Worm (Caenorhabditis elegans) whole organism, L1 larva: ENCODE results near the gene F35E8.10.

ENCODE experiments used
- ama-1 ChIP-seq: fragments of 150-350 bp; optimal IDR thresholded peaks from 2 replicates; lab custom pipeline; 2014
- ceh-82 ChIP-seq, 3 experiments: fragments of 150-350 bp in 1 of 3; sonication (generic microtip) in 2 of 3; optimal IDR thresholded peaks; 2 replicates each; lab custom pipeline; 2014 to 2017; ENCODE audit warnings: missing biosample characterization in 3 of 3, missing genetic modification characterization in 3 of 3
- egl-27 ChIP-seq, 2 experiments: fragments of 150-350 bp in 1 of 2; sonication (generic microtip); optimal IDR thresholded peaks; 3 replicates each; lab custom pipeline; 2017 to 2018; ENCODE audit warnings: missing biosample characterization in 2 of 2, missing genetic modification characterization in 2 of 2, missing genetic modification reagents in 2 of 2
- elt-2 ChIP-seq: sonication (generic microtip); optimal IDR thresholded peaks from 2 replicates; lab custom pipeline; 2016; ENCODE audit warnings: missing genetic modification characterization, mild to moderate bottlenecking, inconsistent platforms, missing compliant biosample characterization, missing genetic modification reagents
- fos-1 ChIP-seq: fragments of 150-350 bp; optimal IDR thresholded peaks from 2 replicates; lab custom pipeline; 2014; ENCODE audit warnings: missing biosample characterization, missing genetic modification characterization
- lin-39 ChIP-seq: fragments of 150-350 bp; optimal IDR thresholded peaks from 2 replicates; lab custom pipeline; 2014; ENCODE audit warnings: missing biosample characterization, missing genetic modification reagents, missing genetic modification characterization
- nhr-12 ChIP-seq: sonication (generic microtip); optimal IDR thresholded peaks from 2 replicates; lab custom pipeline; 2017; ENCODE audit warnings: missing biosample characterization, missing genetic modification characterization
- nhr-77 ChIP-seq: fragments of 150-350 bp; optimal IDR thresholded peaks from 2 replicates; lab custom pipeline; 2014; ENCODE audit warnings: missing biosample characterization, missing genetic modification characterization
- nhr-90 ChIP-seq: sonication (generic microtip); optimal IDR thresholded peaks from 2 replicates; lab custom pipeline; 2016; ENCODE audit warnings: mild to moderate bottlenecking, missing genetic modification characterization, missing compliant biosample characterization; ENCODE audit not compliant: poor library complexity
- pqm-1 ChIP-seq: sonication (generic microtip); optimal IDR thresholded peaks from 3 replicates; lab custom pipeline; 2017; ENCODE audit warnings: missing biosample characterization, missing genetic modification characterization
- ztf-11 ChIP-seq, 2 experiments: sonication (generic microtip); optimal IDR thresholded peaks; 2 replicates each; lab custom pipeline; 2016 to 2017; ENCODE audit warnings: missing genetic modification characterization in 2 of 2, missing biosample characterization in 1 of 2, missing compliant biosample characterization in 1 of 2

DNA sequence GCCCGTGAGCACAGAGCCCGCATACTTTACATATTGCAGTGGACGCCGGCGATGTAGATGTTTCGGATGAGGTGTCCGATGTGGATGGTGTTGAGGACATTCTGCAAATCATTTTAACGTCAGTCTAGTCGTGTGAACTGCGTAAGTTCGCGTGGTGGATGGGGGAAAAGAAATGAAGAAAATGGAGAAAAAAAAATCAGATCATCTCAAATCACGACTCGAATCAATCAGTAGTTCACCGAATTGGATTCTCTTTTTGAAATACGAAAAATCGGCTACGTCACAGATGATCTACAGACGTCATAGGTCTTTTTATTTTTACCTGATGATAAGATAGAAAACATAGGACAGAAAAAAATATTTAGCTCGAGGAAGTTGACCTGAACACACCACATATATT, 43.9 kb downstream of the F35E8.10 start, which contains the start of gene nhr-102:
- TF ChIP-seq nhr-90 (tag; lab: Kevin White, UChicago), result no peak
- no peak for TF ChIP-seq pqm-1
- TF ChIP-seq nhr-77 (tag; lab: Kevin White, UChicago), result no peak
- no peak for TF ChIP-seq fos-1 (tag; lab: Kevin White, UChicago)
- TF ChIP-seq ceh-82 (tag; optimal IDR thresholded peaks at IDR 0.05; lab: Kevin White, UChicago), result no peak
- no peak for TF ChIP-seq nhr-12 (tag; lab: Kevin White, UChicago)
- TF ChIP-seq elt-2, result no peak
- no peak for TF ChIP-seq ama-1 (lab: Kevin White, UChicago)
- no peak for TF ChIP-seq ztf-11 (tag; optimal IDR thresholded peaks at IDR 0.05; lab: Kevin White, UChicago)
- no peak for TF ChIP-seq lin-39
- no peak for TF ChIP-seq egl-27 (tag; optimal IDR thresholded peaks at IDR 0.05; lab: Kevin White, UChicago)
